Worm (Caenorhabditis elegans): ENCODE data around the gene clec-217.
A peak's percentile ranks its signal among the peaks of the same experiment; 100 is the strongest.

DNA sequence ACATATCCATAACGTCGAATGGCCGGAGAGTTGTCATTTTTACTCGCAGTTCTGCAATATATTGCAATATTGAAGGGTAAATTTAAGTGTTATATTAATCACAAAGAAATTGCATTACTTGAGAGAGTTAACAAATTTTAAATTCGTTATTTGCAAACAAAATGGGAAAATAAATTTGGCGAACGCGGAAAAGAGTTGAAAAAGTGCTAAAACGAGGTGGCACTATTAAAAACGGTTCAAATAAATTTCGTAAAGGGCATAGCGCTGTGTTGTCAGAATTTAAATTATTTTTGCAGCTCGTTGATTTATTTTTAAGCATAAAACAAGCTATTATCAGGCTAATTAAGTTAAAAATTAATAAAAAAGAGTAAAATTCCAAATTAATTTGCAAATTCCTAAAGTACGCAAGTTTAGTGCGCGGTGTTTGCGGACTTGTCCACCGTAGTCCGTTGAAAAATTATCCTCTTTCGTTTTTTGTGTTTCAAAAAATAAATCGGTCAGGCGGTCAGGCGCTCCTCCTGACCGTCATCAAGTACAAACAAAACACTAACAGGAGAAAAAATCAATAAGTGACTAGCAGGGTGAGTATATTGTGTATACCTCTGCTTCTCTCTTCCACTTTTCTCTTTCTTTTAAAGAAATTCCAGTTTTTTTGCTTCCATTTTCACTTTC, 24.9 kb upstream of the clec-217 start, which contains the start of the genes natb-1 and abhd-12:
- TF ChIP-seq lin-13 (GFP tag; optimal IDR thresholded peaks at IDR 0.05) (no peak), mdl-1 (tag; optimal IDR thresholded peaks at IDR 0.05) (peak in 1 of 2 experiments; percentile 52), nhr-20 (tag; optimal IDR thresholded peaks at IDR 0.05) (peak; percentile 54), aha-1 (tag; optimal IDR thresholded peaks at IDR 0.05) (no peak), ceh-82 (tag; optimal IDR thresholded peaks at IDR 0.05) (peak in 1 of 3 experiments; percentile 30), nhr-28 (tag; optimal IDR thresholded peaks at IDR 0.05) (no peak), lsy-2 (tag; optimal IDR thresholded peaks at IDR 0.05) (peak; percentile 92 to 98)

Data from whole organism, L1 larva.